Worm (Caenorhabditis elegans): Measurements from ENCODE around the gene nhr-237.

- TF ChIP-seq mdl-1 (tag; optimal IDR thresholded peaks at IDR 0.05): no peak
- TF ChIP-seq lim-7 (GFP tag; IDR thresholded peaks at IDR 0.05): no peak
Measured at ce11 chrV:1577092-1577709, 49.4 kb downstream of the nhr-237 start.

Data from whole organism, L4 larva.